Fruit fly (Drosophila melanogaster) whole organism, embryonic: Measurements from ENCODE around the gene CG46467.
A peak's percentile ranks its signal among the peaks of the same experiment; 100 is the strongest.

Experiments used
- Abd-B ChIP-seq: fragments of 200-800 bp; sonication (Bioruptor generic); optimal IDR thresholded peaks from 2 replicates; lab custom pipeline; 2018; ENCODE audit warnings: missing biosample characterization, mild to moderate bottlenecking, missing genetic modification characterization, moderate library complexity
- BEAF-32 ChIP-seq: fragments of 200-800 bp; sonication (Bioruptor generic); optimal IDR thresholded peaks from 3 replicates; lab custom pipeline; 2017; ENCODE audit warnings: missing biosample characterization, missing genetic modification characterization, mild to moderate bottlenecking, moderate library complexity, missing genetic modification reagents
- CG10147 ChIP-seq: fragments of 200-800 bp; sonication (Bioruptor generic); optimal IDR thresholded peaks from 2 replicates; lab custom pipeline; 2019; ENCODE audit warnings: missing biosample characterization, mild to moderate bottlenecking, missing genetic modification characterization, moderate library complexity
- CG1024 ChIP-seq: fragments of 200-800 bp; sonication (Bioruptor generic); IDR thresholded peaks from 2 replicates; pipeline ENCODE4 v1.3.6; 2022; ENCODE audit warnings: missing biosample characterization, missing genetic modification characterization
- CG10543 ChIP-seq: fragments of 200-800 bp; sonication (Bioruptor generic); optimal IDR thresholded peaks from 3 replicates; lab custom pipeline; 2017; ENCODE audit warnings: missing biosample characterization, mild to moderate bottlenecking, missing genetic modification characterization, moderate library complexity
- CG12299 ChIP-seq: fragments of 200-800 bp; sonication (Bioruptor generic); optimal IDR thresholded peaks from 2 replicates; lab custom pipeline; 2018; ENCODE audit warnings: missing biosample characterization, mild to moderate bottlenecking, missing genetic modification characterization
- CG15696 ChIP-seq: fragments of 200-800 bp; sonication (Bioruptor generic); optimal IDR thresholded peaks from 2 replicates; lab custom pipeline; 2019; ENCODE audit warnings: missing biosample characterization, mild to moderate bottlenecking, missing genetic modification characterization, moderate library complexity
- CG17612 ChIP-seq: fragments of 200-800 bp; sonication (Bioruptor generic); IDR thresholded peaks from 2 replicates; pipeline ENCODE4 v1.3.6; 2022; ENCODE audit warnings: missing biosample characterization, missing genetic modification characterization
- CG2129 ChIP-seq: fragments of 200-800 bp; sonication (Bioruptor generic); IDR thresholded peaks from 2 replicates; pipeline ENCODE4 v1.3.6; 2022; ENCODE audit warnings: missing biosample characterization, missing genetic modification characterization; ENCODE audit not compliant: partially characterized antibody
- CG31388 ChIP-seq: fragments of 200-800 bp; sonication (Bioruptor generic); optimal IDR thresholded peaks from 2 replicates; lab custom pipeline; 2016; ENCODE audit warnings: missing biosample characterization, missing genetic modification characterization
- CG3281 ChIP-seq: fragments of 200-800 bp; sonication (Bioruptor generic); optimal IDR thresholded peaks from 3 replicates; lab custom pipeline; 2017; ENCODE audit warnings: missing biosample characterization, mild to moderate bottlenecking, missing genetic modification characterization
- CG33213 ChIP-seq: fragments of 200-800 bp; sonication (Bioruptor generic); optimal IDR thresholded peaks from 3 replicates; lab custom pipeline; 2016; ENCODE audit warnings: missing biosample characterization, missing genetic modification characterization
- CG43689 ChIP-seq: fragments of 200-800 bp; sonication (Bioruptor generic); IDR thresholded peaks from 2 replicates; pipeline ENCODE4 v1.3.6; 2022; ENCODE audit warnings: missing biosample characterization, missing genetic modification characterization
- CG5245 ChIP-seq: fragments of 200-800 bp; sonication (Bioruptor generic); optimal IDR thresholded peaks from 3 replicates; lab custom pipeline; 2016; ENCODE audit warnings: missing biosample characterization, missing genetic modification characterization
- CG6175 ChIP-seq: fragments of 200-800 bp; sonication (Bioruptor generic); IDR thresholded peaks from 3 replicates; pipeline ENCODE4 v1.3.6; 2022; ENCODE audit warnings: missing biosample characterization, missing genetic modification characterization
- CG6254 ChIP-seq: fragments of 200-800 bp; sonication (Bioruptor generic); optimal IDR thresholded peaks from 3 replicates; lab custom pipeline; 2017; ENCODE audit warnings: mild to moderate bottlenecking, missing biosample characterization, missing genetic modification reagents, missing genetic modification characterization
- CG7786 ChIP-seq: fragments of 200-800 bp; sonication (Bioruptor generic); optimal IDR thresholded peaks from 2 replicates; lab custom pipeline; 2016; ENCODE audit warnings: missing biosample characterization, missing genetic modification characterization
- CrebB ChIP-seq: fragments of 200-800 bp; sonication (Bioruptor generic); optimal IDR thresholded peaks from 3 replicates; lab custom pipeline; 2018; ENCODE audit warnings: missing biosample characterization, mild to moderate bottlenecking, missing genetic modification characterization
- Dad ChIP-seq: fragments of 200-800 bp; sonication (Bioruptor generic); optimal IDR thresholded peaks from 3 replicates; lab custom pipeline; 2016; ENCODE audit warnings: missing biosample characterization, missing genetic modification characterization
- Eip74EF ChIP-seq, 2 experiments: fragments of 200-800 bp in 1 of 2; fragments of >200 bp in 1 of 2; sonication (Bioruptor generic) in 1 of 2; optimal IDR thresholded peaks; 2 replicates each; lab custom pipeline; 2017 to 2019; ENCODE audit warnings: missing biosample characterization in 2 of 2, missing genetic modification characterization in 2 of 2, mild to moderate bottlenecking in 1 of 2, moderate library complexity in 1 of 2
- Gsc ChIP-seq: fragments of 200-800 bp; sonication (Bioruptor generic); IDR thresholded peaks from 2 replicates; pipeline ENCODE4 v1.3.6; 2022; ENCODE audit warnings: missing biosample characterization, missing genetic modification characterization
- Hr39 ChIP-seq: fragments of >200 bp; optimal IDR thresholded peaks from 2 replicates; lab custom pipeline; 2017
- Kr ChIP-seq: fragments of 200-800 bp; sonication (Bioruptor generic); optimal IDR thresholded peaks from 2 replicates; lab custom pipeline; 2017; ENCODE audit warnings: missing biosample characterization, mild to moderate bottlenecking, missing genetic modification characterization
- Lim3 ChIP-seq: fragments of 200-800 bp; sonication (Bioruptor generic); IDR thresholded peaks from 2 replicates; pipeline ENCODE4 v1.3.6; 2022; ENCODE audit warnings: missing biosample characterization, missing genetic modification characterization
- Max ChIP-seq: fragments of 200-800 bp; sonication (Bioruptor generic); optimal IDR thresholded peaks from 2 replicates; lab custom pipeline; 2016; ENCODE audit warnings: missing biosample characterization, mild to moderate bottlenecking, missing genetic modification characterization
- Mes4 ChIP-seq: fragments of 200-800 bp; sonication (Bioruptor generic); optimal IDR thresholded peaks from 2 replicates; lab custom pipeline; 2016; ENCODE audit warnings: missing biosample characterization, missing genetic modification characterization
- NC2β ChIP-seq: fragments of 200-800 bp; sonication (Bioruptor generic); optimal IDR thresholded peaks from 2 replicates; lab custom pipeline; 2016; ENCODE audit warnings: missing biosample characterization, missing genetic modification characterization
- Nf-YA ChIP-seq: fragments of 200-800 bp; sonication (Bioruptor generic); IDR thresholded peaks from 2 replicates; pipeline ENCODE4 v1.3.6; 2022; ENCODE audit warnings: missing biosample characterization, missing genetic modification characterization
- Nf-YB ChIP-seq: fragments of 200-800 bp; sonication (Bioruptor generic); optimal IDR thresholded peaks from 3 replicates; lab custom pipeline; 2019; ENCODE audit warnings: missing biosample characterization, mild to moderate bottlenecking, missing genetic modification characterization, moderate library complexity
- Nf-YC ChIP-seq: fragments of 200-800 bp; optimal IDR thresholded peaks from 3 replicates; lab custom pipeline; 2019; ENCODE audit warnings: missing biosample characterization, mild to moderate bottlenecking, missing genetic modification characterization, moderate library complexity
- NfI ChIP-seq: fragments of 200-800 bp; sonication (Bioruptor generic); optimal IDR thresholded peaks from 3 replicates; lab custom pipeline; 2018; ENCODE audit warnings: missing biosample characterization, mild to moderate bottlenecking, missing genetic modification characterization, moderate library complexity
- Stat92E ChIP-seq, 3 experiments: fragments of >200 bp in 2 of 3; fragments of 200-800 bp in 1 of 3; sonication (Bioruptor generic) in 1 of 3; optimal IDR thresholded peaks; 2 replicates each; lab custom pipeline; 2017 to 2019; ENCODE audit warnings: missing biosample characterization in 3 of 3, missing genetic modification characterization in 3 of 3, mild to moderate bottlenecking in 1 of 3, moderate library complexity in 1 of 3
- crc ChIP-seq: fragments of 200-800 bp; sonication (Bioruptor generic); optimal IDR thresholded peaks from 2 replicates; lab custom pipeline; 2016; ENCODE audit warnings: missing biosample characterization, missing genetic modification characterization
- dm ChIP-seq: fragments of 200-800 bp; sonication (Bioruptor generic); optimal IDR thresholded peaks from 3 replicates; lab custom pipeline; 2016; ENCODE audit warnings: missing biosample characterization, missing genetic modification characterization
- dmrt11E ChIP-seq: fragments of 200-800 bp; sonication (Bioruptor generic); optimal IDR thresholded peaks from 3 replicates; lab custom pipeline; 2018; ENCODE audit warnings: missing biosample characterization, mild to moderate bottlenecking, missing genetic modification characterization, moderate library complexity
- fd102C ChIP-seq: fragments of 200-800 bp; sonication (Bioruptor generic); optimal IDR thresholded peaks from 2 replicates; lab custom pipeline; 2018; ENCODE audit warnings: missing biosample characterization, mild to moderate bottlenecking, missing genetic modification characterization, moderate library complexity
- fd96Cb ChIP-seq: fragments of 200-800 bp; sonication (Bioruptor generic); optimal IDR thresholded peaks from 2 replicates; lab custom pipeline; 2018; ENCODE audit warnings: missing biosample characterization, mild to moderate bottlenecking, missing genetic modification characterization, moderate library complexity
- fru ChIP-seq: fragments of >200 bp; optimal IDR thresholded peaks from 2 replicates; lab custom pipeline; 2017
- inv ChIP-seq: fragments of 200-800 bp; sonication (Bioruptor generic); IDR thresholded peaks from 2 replicates; pipeline ENCODE4 v1.3.6; 2022; ENCODE audit warnings: missing biosample characterization, missing genetic modification characterization; ENCODE audit not compliant: partially characterized antibody
- nom ChIP-seq: fragments of 200-800 bp; sonication (Bioruptor generic); optimal IDR thresholded peaks from 2 replicates; lab custom pipeline; 2017; ENCODE audit warnings: missing biosample characterization, missing genetic modification characterization, mild to moderate bottlenecking, moderate library complexity, missing genetic modification reagents
- org-1 ChIP-seq: fragments of 200-800 bp; sonication (Bioruptor generic); optimal IDR thresholded peaks from 2 replicates; lab custom pipeline; 2017; ENCODE audit warnings: missing biosample characterization, missing genetic modification characterization
- peb ChIP-seq: fragments of 200-800 bp; sonication (Bioruptor generic); IDR thresholded peaks from 2 replicates; pipeline ENCODE4 v1.3.6; 2022; ENCODE audit warnings: missing biosample characterization, missing genetic modification characterization
- pnt ChIP-seq: fragments of 200-800 bp; sonication (Bioruptor generic); optimal IDR thresholded peaks from 3 replicates; lab custom pipeline; 2016; ENCODE audit warnings: missing biosample characterization, missing genetic modification characterization
- rib ChIP-seq: fragments of 200-800 bp; sonication (Bioruptor generic); IDR thresholded peaks from 2 replicates; pipeline ENCODE4 v1.3.6; 2022; ENCODE audit warnings: missing biosample characterization, missing genetic modification characterization
- sisA ChIP-seq: fragments of 200-800 bp; sonication (Bioruptor generic); IDR thresholded peaks from 2 replicates; pipeline ENCODE4 v1.3.6; 2022; ENCODE audit warnings: missing biosample characterization, missing genetic modification characterization
- slou ChIP-seq: fragments of 200-800 bp; sonication (Bioruptor generic); optimal IDR thresholded peaks from 3 replicates; lab custom pipeline; 2016; ENCODE audit warnings: missing biosample characterization, missing genetic modification characterization
- ssp ChIP-seq: fragments of 200-800 bp; sonication (Bioruptor generic); IDR thresholded peaks from 2 replicates; pipeline ENCODE4 v1.3.6; 2022; ENCODE audit warnings: missing biosample characterization, missing genetic modification characterization
- tna ChIP-seq: fragments of 200-800 bp; sonication (Bioruptor generic); IDR thresholded peaks from 2 replicates; pipeline ENCODE4 v1.3.6; 2022; ENCODE audit warnings: missing biosample characterization, missing genetic modification characterization; ENCODE audit not compliant: partially characterized antibody
- vvl ChIP-seq: fragments of 200-800 bp; sonication (Bioruptor generic); IDR thresholded peaks from 2 replicates; pipeline ENCODE4 v1.3.6; 2022; ENCODE audit warnings: missing biosample characterization, missing genetic modification characterization

The CG46467 gene

dm6 chr3R:9884461-9885185 lies 10.1 kb downstream of the CG46467 start (continued):
- no peak for TF ChIP-seq Kr (GFP tag; lab: Kevin White, UChicago)
- TF ChIP-seq CrebB (tag; lab: Kevin White, UChicago): peak; percentile 24
- TF ChIP-seq crc: no peak
- peak; percentile 21 for TF ChIP-seq org-1
- no peak for TF ChIP-seq CG10147 (GFP tag; lab: Kevin White, UChicago)
- TF ChIP-seq Max (GFP tag; lab: Kevin White, UChicago): no peak
- peak; percentile 53; the same call in 2 of the 3 replicates for TF ChIP-seq CG6175 (GFP tag; lab: Robert Waterston, UW)
- peak; percentile 69 for TF ChIP-seq CG7786
- peak; percentile 71 for TF ChIP-seq vvl (GFP tag; lab: Robert Waterston, UW)
- TF ChIP-seq CG3281 (GFP tag; lab: Kevin White, UChicago): peak; percentile 37
- TF ChIP-seq dmrt11E (tag; lab: Kevin White, UChicago): no peak
- TF ChIP-seq fd102C (GFP tag; lab: Kevin White, UChicago): no peak
- TF ChIP-seq CG31388 (GFP tag; lab: Kevin White, UChicago): no peak
- no peak for TF ChIP-seq Abd-B (GFP tag; lab: Kevin White, UChicago)
- TF ChIP-seq tna: no peak
- peak; percentile 54; the same call in 1 of the 2 replicates for TF ChIP-seq sisA
- no peak for TF ChIP-seq fru (lab: Kevin White, UChicago)
- TF ChIP-seq CG43689 (GFP tag; lab: Robert Waterston, UW): no peak
- TF ChIP-seq Nf-YA (GFP tag; lab: Robert Waterston, UW): 0 out of 2 replicates have a peak, but pooled peaks have one; percentile 12
- no peak for TF ChIP-seq NC2β (GFP tag; lab: Kevin White, UChicago)
- no peak for TF ChIP-seq CG5245 (GFP tag; lab: Kevin White, UChicago)
- TF ChIP-seq Mes4 (GFP tag; lab: Kevin White, UChicago): no peak
- peak; percentile 53; the same call in 1 of the 2 replicates for TF ChIP-seq rib (GFP tag; lab: Robert Waterston, UW)
- peak; percentile 38; the same call in 1 of the 2 replicates for TF ChIP-seq CG17612 (GFP tag; lab: Robert Waterston, UW)
- TF ChIP-seq pnt (GFP tag; lab: Kevin White, UChicago): peak; percentile 5
- 0 out of 2 replicates have a peak, but pooled peaks have one; percentile 22 for TF ChIP-seq peb (GFP tag; lab: Robert Waterston, UW)
- TF ChIP-seq Dad (GFP tag; lab: Kevin White, UChicago): no peak
- no peak for TF ChIP-seq CG15696 (tag; lab: Kevin White, UChicago)
- TF ChIP-seq NfI (GFP tag; lab: Kevin White, UChicago): peak; percentile 65
- TF ChIP-seq CG2129 (GFP tag; lab: Robert Waterston, UW): no peak
- TF ChIP-seq inv (GFP tag; lab: Robert Waterston, UW): no peak
- TF ChIP-seq CG10543 (GFP tag; lab: Kevin White, UChicago): peak; percentile 63
- no peak for TF ChIP-seq CG6254 (GFP tag; lab: Kevin White, UChicago)
- TF ChIP-seq ssp (GFP tag; lab: Robert Waterston, UW): no peak
- TF ChIP-seq Nf-YB: no peak
- peak; percentile 28 for TF ChIP-seq Nf-YC (tag; lab: Kevin White, UChicago)
- TF ChIP-seq slou (GFP tag; lab: Kevin White, UChicago): no peak
- TF ChIP-seq CG12299 (tag; lab: Kevin White, UChicago): no peak
- TF ChIP-seq nom (GFP tag; lab: Kevin White, UChicago): peak; percentile 12
- TF ChIP-seq CG1024 (GFP tag; lab: Robert Waterston, UW): no peak
- TF ChIP-seq Stat92E (GFP tag; optimal IDR thresholded peaks at IDR 0.05; lab: Kevin White, UChicago): no peak
- no peak for TF ChIP-seq Gsc (GFP tag; lab: Robert Waterston, UW)
- peak in 1 of 2 experiments; percentile 14 for TF ChIP-seq Eip74EF (GFP tag; optimal IDR thresholded peaks at IDR 0.05; lab: Kevin White, UChicago)
- no peak for TF ChIP-seq fd96Cb (tag; lab: Kevin White, UChicago)
- no peak for TF ChIP-seq Lim3 (GFP tag; lab: Robert Waterston, UW)
- TF ChIP-seq BEAF-32: no peak
- no peak for TF ChIP-seq CG33213 (GFP tag; lab: Kevin White, UChicago)
- TF ChIP-seq dm (GFP tag; lab: Kevin White, UChicago): no peak
- no peak for TF ChIP-seq Hr39
